Fruit fly (Drosophila melanogaster) whole organism, wandering third instar larva: ENCODE results near the gene CG3662.

ENCODE experiments used
- Dfd ChIP-seq: fragments of >200 bp; optimal IDR thresholded peaks from 2 replicates; lab custom pipeline; 2017; ENCODE audit warnings: missing biosample characterization, missing genetic modification characterization
- Dif ChIP-seq: fragments of 200-275, 200-300 bp; sonication (Bioruptor generic); optimal IDR thresholded peaks from 2 replicates; lab custom pipeline; 2018; ENCODE audit warnings: missing biosample characterization, missing genetic modification characterization; ENCODE audit not compliant: partially characterized antibody
- HLH106 ChIP-seq: fragments of 200-800 bp; optimal IDR thresholded peaks from 3 replicates; lab custom pipeline; 2019; ENCODE audit warnings: missing biosample characterization, mild to moderate bottlenecking, missing genetic modification characterization, moderate library complexity
- Hr83 ChIP-seq: fragments of 200-300 bp; sonication (Bioruptor generic); optimal IDR thresholded peaks from 2 replicates; lab custom pipeline; 2016; ENCODE audit warnings: missing biosample characterization, mild to moderate bottlenecking, missing genetic modification characterization, moderate library complexity; ENCODE audit not compliant: poor library complexity, severe bottlenecking
- Mio ChIP-seq: sonication (Bioruptor generic); optimal IDR thresholded peaks from 2 replicates; lab custom pipeline; 2016; ENCODE audit warnings: missing biosample characterization, missing genetic modification characterization
- Myc ChIP-seq: fragments of >200 bp; optimal IDR thresholded peaks from 2 replicates; lab custom pipeline; 2017
- N ChIP-seq: fragments of >200 bp; optimal IDR thresholded peaks from 2 replicates; lab custom pipeline; 2018; ENCODE audit warnings: missing biosample characterization, missing external identifiers, missing genetic modification characterization
- OdsH ChIP-seq: fragments of 200-800 bp; sonication (Bioruptor generic); optimal IDR thresholded peaks from 2 replicates; lab custom pipeline; 2016; ENCODE audit warnings: missing biosample characterization, mild to moderate bottlenecking, missing genetic modification characterization
- br ChIP-seq: fragments of 200-800 bp; sonication (Bioruptor generic); optimal IDR thresholded peaks from 2 replicates; lab custom pipeline; 2016; ENCODE audit warnings: missing biosample characterization, missing genetic modification characterization
- dl ChIP-seq, 2 experiments: fragments of 175-275, 200-275 bp in 1 of 2; fragments of 200-275 bp in 1 of 2; sonication (Bioruptor generic); optimal IDR thresholded peaks; lab custom pipeline; 2018; ENCODE audit warnings: mild to moderate bottlenecking in 2 of 2, missing biosample characterization in 2 of 2, missing genetic modification characterization in 2 of 2, moderate library complexity in 2 of 2; ENCODE audit not compliant: partially characterized antibody in 2 of 2, insufficient read depth in 1 of 2
- h ChIP-seq: fragments of 200-800 bp; sonication (Bioruptor generic); optimal IDR thresholded peaks from 3 replicates; lab custom pipeline; 2016; ENCODE audit warnings: missing biosample characterization, mild to moderate bottlenecking, missing genetic modification characterization
- lola ChIP-seq: fragments of >200 bp; optimal IDR thresholded peaks from 2 replicates; lab custom pipeline; 2017; ENCODE audit warnings: missing biosample characterization, missing genetic modification characterization
- pan ChIP-seq: fragments of >200 bp; optimal IDR thresholded peaks from 2 replicates; lab custom pipeline; 2017
- psq ChIP-seq: fragments of 200-800 bp; sonication (Bioruptor generic); optimal IDR thresholded peaks from 3 replicates; lab custom pipeline; 2017; ENCODE audit warnings: missing biosample characterization, mild to moderate bottlenecking, missing genetic modification characterization, moderate library complexity

DNA sequence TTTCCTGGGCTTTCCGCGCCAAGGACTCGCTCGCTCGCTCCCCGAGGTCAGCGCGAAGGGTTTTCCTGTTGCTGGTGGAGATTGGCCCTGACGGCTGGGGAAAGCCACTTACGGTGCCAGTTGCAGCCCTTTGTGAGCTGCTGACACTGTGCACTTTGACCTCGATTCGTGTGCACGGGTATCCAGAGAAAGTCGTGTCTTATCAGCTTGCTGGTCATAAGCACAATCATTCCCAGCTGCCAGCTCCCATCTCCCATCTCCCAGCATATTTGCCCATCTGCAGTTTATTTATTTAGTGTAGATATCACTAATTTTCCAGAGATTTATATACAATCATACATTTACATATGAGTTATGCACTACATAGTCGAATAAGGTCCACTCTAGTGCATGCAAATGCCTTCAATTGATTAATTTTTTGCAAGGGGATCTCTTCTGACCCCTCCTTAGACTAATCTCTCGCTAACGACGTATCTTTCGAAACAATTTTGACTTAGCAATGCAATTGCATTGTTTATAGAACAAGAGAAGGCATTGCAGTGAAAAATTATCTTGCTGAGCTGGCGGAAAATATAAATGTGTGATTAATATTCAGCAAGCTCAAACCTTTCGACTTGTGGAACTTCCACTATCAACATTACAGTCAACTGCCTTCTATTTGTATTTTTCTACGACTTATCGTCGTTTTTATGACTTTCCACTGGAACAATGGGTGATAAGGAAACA is 1.1 kb downstream of the CG3662 start:
- no peak for TF ChIP-seq br (GFP tag; lab: Kevin White, UChicago)
- no peak for TF ChIP-seq Dfd (GFP tag; lab: Kevin White, UChicago)
- no peak for TF ChIP-seq pan (lab: Kevin White, UChicago)
- no peak for TF ChIP-seq psq (GFP tag; lab: Kevin White, UChicago)
- TF ChIP-seq Myc (lab: Kevin White, UChicago): no peak
- TF ChIP-seq Mio: no peak
- no peak for TF ChIP-seq HLH106
- TF ChIP-seq Dif (GFP tag; lab: Kevin White, UChicago): no peak
- no peak for TF ChIP-seq lola (GFP tag; lab: Kevin White, UChicago)
- TF ChIP-seq N (GFP tag; lab: Kevin White, UChicago): no peak
- no peak for TF ChIP-seq h
- TF ChIP-seq dl (GFP tag; optimal IDR thresholded peaks at IDR 0.05; lab: Kevin White, UChicago; ENCODE audit: insufficient read depth in 1 of 2, partially characterized antibody in 2 of 2): no peak
- TF ChIP-seq Hr83: no peak
- no peak for TF ChIP-seq OdsH
